Fruit fly (Drosophila melanogaster) whole organism, wandering third instar larva: Measurements from ENCODE around the gene CG1979.

ENCODE experiments used
- Dfd ChIP-seq: fragments of >200 bp; optimal IDR thresholded peaks from 2 replicates; lab custom pipeline; 2017; ENCODE audit warnings: missing biosample characterization, missing genetic modification characterization
- HLH106 ChIP-seq: fragments of 200-800 bp; optimal IDR thresholded peaks from 3 replicates; lab custom pipeline; 2019; ENCODE audit warnings: missing biosample characterization, mild to moderate bottlenecking, missing genetic modification characterization, moderate library complexity
- Hnf4 ChIP-seq: fragments of 200-800 bp; sonication (Bioruptor generic); optimal IDR thresholded peaks from 2 replicates; lab custom pipeline; 2016; ENCODE audit warnings: missing biosample characterization, mild to moderate bottlenecking, missing genetic modification characterization
- Hr78 ChIP-seq: fragments of >200 bp; optimal IDR thresholded peaks from 2 replicates; lab custom pipeline; 2017; ENCODE audit warnings: missing biosample characterization, missing genetic modification characterization
- Jra ChIP-seq: sonication (Bioruptor generic); optimal IDR thresholded peaks from 2 replicates; lab custom pipeline; 2016; ENCODE audit warnings: missing biosample characterization, missing genetic modification characterization
- Myc ChIP-seq: fragments of >200 bp; optimal IDR thresholded peaks from 2 replicates; lab custom pipeline; 2017
- Rel ChIP-seq, 2 experiments: fragments of 200-800 bp; sonication (Bioruptor generic) in 1 of 2; optimal IDR thresholded peaks; 2 replicates in 1 of 2; 3 replicates in 1 of 2; lab custom pipeline; 2016 to 2019; ENCODE audit warnings: mild to moderate bottlenecking in 2 of 2, missing biosample characterization in 2 of 2, missing genetic modification characterization in 2 of 2, moderate library complexity in 1 of 2
- Sp1 ChIP-seq: fragments of 200-800 bp; sonication (Bioruptor generic); optimal IDR thresholded peaks from 3 replicates; lab custom pipeline; 2019; ENCODE audit warnings: missing biosample characterization, mild to moderate bottlenecking, missing genetic modification characterization, moderate library complexity
- Vsx2 ChIP-seq: fragments of 200-300, 225-300 bp; sonication (Bioruptor generic); optimal IDR thresholded peaks from 2 replicates; lab custom pipeline; 2018; ENCODE audit warnings: missing biosample characterization, missing genetic modification characterization; ENCODE audit not compliant: partially characterized antibody
- br ChIP-seq: fragments of 200-800 bp; sonication (Bioruptor generic); optimal IDR thresholded peaks from 2 replicates; lab custom pipeline; 2016; ENCODE audit warnings: missing biosample characterization, missing genetic modification characterization
- dl ChIP-seq, 2 experiments: fragments of 175-275, 200-275 bp in 1 of 2; fragments of 200-275 bp in 1 of 2; sonication (Bioruptor generic); optimal IDR thresholded peaks; lab custom pipeline; 2018; ENCODE audit warnings: mild to moderate bottlenecking in 2 of 2, missing biosample characterization in 2 of 2, missing genetic modification characterization in 2 of 2, moderate library complexity in 2 of 2; ENCODE audit not compliant: partially characterized antibody in 2 of 2, insufficient read depth in 1 of 2
- dsf ChIP-seq: sonication (Bioruptor generic); optimal IDR thresholded peaks from 2 replicates; lab custom pipeline; 2016; ENCODE audit warnings: missing biosample characterization, missing genetic modification characterization, borderline replicate concordance
- psq ChIP-seq: fragments of 200-800 bp; sonication (Bioruptor generic); optimal IDR thresholded peaks from 3 replicates; lab custom pipeline; 2017; ENCODE audit warnings: missing biosample characterization, mild to moderate bottlenecking, missing genetic modification characterization, moderate library complexity
- rgr ChIP-seq: fragments of 200-800 bp; sonication (Bioruptor generic); optimal IDR thresholded peaks from 3 replicates; lab custom pipeline; 2016; ENCODE audit warnings: missing biosample characterization, mild to moderate bottlenecking, missing genetic modification characterization

DNA sequence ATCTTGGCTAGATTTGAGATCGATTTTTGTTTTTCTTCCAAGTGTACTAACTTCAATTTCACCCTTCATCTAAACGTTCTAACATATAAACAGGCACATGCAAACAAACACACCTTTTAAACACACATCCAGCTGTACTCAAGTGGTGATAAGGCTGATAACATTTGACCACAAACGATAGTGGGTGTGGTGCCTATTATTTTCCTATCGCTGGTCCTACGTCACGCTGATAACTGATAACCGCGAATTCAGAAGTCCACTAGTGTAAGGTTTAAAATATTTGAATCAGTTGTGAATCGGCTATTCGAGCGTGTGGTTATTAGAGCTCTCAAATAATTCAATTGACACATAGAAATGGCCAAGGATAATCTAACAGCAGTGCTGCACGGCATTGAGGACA is 2.1 kb upstream of the CG1979 start, which contains the start of gene Sodh1:
- TF ChIP-seq Hr78 (GFP tag; lab: Kevin White, UChicago) (no peak), HLH106 (tag; lab: Kevin White, UChicago) (no peak), dl (GFP tag; optimal IDR thresholded peaks at IDR 0.05; lab: Kevin White, UChicago; ENCODE audit: insufficient read depth in 1 of 2, partially characterized antibody in 2 of 2) (no peak), rgr (no peak), dsf (GFP tag; lab: Kevin White, UChicago) (no peak), Sp1 (GFP tag; lab: Kevin White, UChicago) (no peak), Rel (GFP tag; optimal IDR thresholded peaks at IDR 0.05; lab: Kevin White, UChicago) (no peak), Rel (tag; optimal IDR thresholded peaks at IDR 0.05; lab: Kevin White, UChicago) (no peak), Hnf4 (GFP tag; lab: Kevin White, UChicago) (no peak), psq (GFP tag; lab: Kevin White, UChicago) (no peak), Vsx2 (GFP tag; lab: Kevin White, UChicago) (no peak), Dfd (GFP tag; lab: Kevin White, UChicago) (no peak), br (GFP tag; lab: Kevin White, UChicago) (no peak), Jra (no peak), Myc (lab: Kevin White, UChicago) (no peak)
